Worm (Caenorhabditis elegans): Measurements from ENCODE around the gene srh-1.

Gene srh-1

DNA sequence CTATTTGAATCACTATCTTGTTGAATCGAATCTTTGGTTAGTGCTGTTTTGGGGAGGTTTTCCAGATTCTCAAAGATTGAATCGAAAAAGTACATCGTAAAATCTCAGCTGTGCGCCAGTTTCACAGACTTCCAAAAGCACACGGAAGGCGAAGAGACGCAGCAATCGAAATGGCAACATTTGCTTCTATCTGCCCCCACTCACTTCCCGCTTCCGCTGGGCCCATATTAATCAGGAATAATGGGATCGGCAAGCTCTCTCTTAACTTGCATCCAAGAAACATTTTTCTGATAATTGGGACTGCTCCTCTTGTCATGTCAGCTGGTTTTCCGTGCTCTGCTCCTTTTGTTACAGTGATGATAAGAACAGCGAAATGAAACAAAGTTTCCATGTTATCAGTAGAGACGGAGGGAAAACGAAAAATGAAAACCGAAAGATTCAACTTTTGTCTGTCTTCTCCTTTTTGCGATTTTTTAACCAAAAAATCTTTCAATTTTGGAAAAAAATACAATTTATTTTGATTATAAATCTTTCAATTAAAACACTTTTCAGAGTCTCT lies 49.9 kb downstream of the srh-1 start:
- TF ChIP-seq ctbp-1 (GFP tag; IDR thresholded peaks at IDR 0.05): no peak
- peak; percentile 6; the same call in 1 of the 2 replicates for TF ChIP-seq egl-43 (GFP tag; IDR thresholded peaks at IDR 0.05)
- no peak for TF ChIP-seq nhr-41 (GFP tag; IDR thresholded peaks at IDR 0.05)
- TF ChIP-seq hlh-30 (tag; optimal IDR thresholded peaks at IDR 0.05; ENCODE audit: insufficient read depth): peak; percentile 27
- no peak for TF ChIP-seq Y48G9A.11 (GFP tag; IDR thresholded peaks at IDR 0.05)
- no peak for TF ChIP-seq nhr-76 (tag; optimal IDR thresholded peaks at IDR 0.05)
- TF ChIP-seq saeg-2 (GFP tag; IDR thresholded peaks at IDR 0.05): no peak
- no peak for TF ChIP-seq tag-97 (GFP tag; IDR thresholded peaks at IDR 0.05)
- TF ChIP-seq daf-16 (GFP tag; optimal IDR thresholded peaks at IDR 0.05): no peak
- TF ChIP-seq daf-16 (tag; optimal IDR thresholded peaks at IDR 0.05): peak; percentile 42
- no peak for TF ChIP-seq R02D3.7 (tag; optimal IDR thresholded peaks at IDR 0.05)
- no peak for TF ChIP-seq hmg-1.1 (GFP tag; IDR thresholded peaks at IDR 0.05)
- TF ChIP-seq hlh-11 (tag; optimal IDR thresholded peaks at IDR 0.05): peak; percentile 85
- TF ChIP-seq gei-8 (GFP tag; optimal IDR thresholded peaks at IDR 0.05): no peak
- no peak for TF ChIP-seq D1046.2 (GFP tag; IDR thresholded peaks at IDR 0.05)
- no peak for TF ChIP-seq arid-1 (GFP tag; conservative IDR thresholded peaks at IDR 0.05)
- peak in 1 of 2 experiments; percentile 15 for TF ChIP-seq mdl-1 (tag; optimal IDR thresholded peaks at IDR 0.05)
- peak; percentile 74 for TF ChIP-seq nhr-28 (tag; optimal IDR thresholded peaks at IDR 0.05)
- TF ChIP-seq mxl-3 (GFP tag; optimal IDR thresholded peaks at IDR 0.05): no peak
- TF ChIP-seq ZK546.5 (tag; optimal IDR thresholded peaks at IDR 0.05): no peak
- TF ChIP-seq lsy-2 (tag; optimal IDR thresholded peaks at IDR 0.05): peak in 1 of 2 experiments; percentile 3
- TF ChIP-seq madf-9 (GFP tag; conservative IDR thresholded peaks at IDR 0.05): no peak
- no peak for TF ChIP-seq ceh-32 (tag; optimal IDR thresholded peaks at IDR 0.05; ENCODE audit: poor library complexity)
- no peak for TF ChIP-seq fos-1 (tag; optimal IDR thresholded peaks at IDR 0.05)
- peak in 1 of 2 experiments; percentile 36 for TF ChIP-seq unc-62 (GFP tag; optimal IDR thresholded peaks at IDR 0.05 in 1 of 2)
- no peak for TF ChIP-seq unc-62 (tag; optimal IDR thresholded peaks at IDR 0.05)
- no peak for TF ChIP-seq tra-1 (GFP tag; IDR thresholded peaks at IDR 0.05)
- TF ChIP-seq cey-2 (tag; optimal IDR thresholded peaks at IDR 0.05; ENCODE audit: borderline replicate concordance, insufficient read depth): no peak
- no peak for TF ChIP-seq spr-3 (GFP tag; optimal IDR thresholded peaks at IDR 0.05)
- TF ChIP-seq zfp-2 (tag; optimal IDR thresholded peaks at IDR 0.05): no peak
- TF ChIP-seq mep-1 (tag; optimal IDR thresholded peaks at IDR 0.05): peak; percentile 12
- no peak for TF ChIP-seq snpc-4 (tag; optimal IDR thresholded peaks at IDR 0.05)
- no peak for TF ChIP-seq zag-1 (tag; optimal IDR thresholded peaks at IDR 0.05)
- peak; percentile 82 for TF ChIP-seq pqm-1 (tag; optimal IDR thresholded peaks at IDR 0.05)
- TF ChIP-seq lir-3 (tag; optimal IDR thresholded peaks at IDR 0.05): no peak
- no peak for TF ChIP-seq lin-29 (GFP tag; IDR thresholded peaks at IDR 0.05)
- TF ChIP-seq ces-1 (GFP tag; optimal IDR thresholded peaks at IDR 0.05): no peak
- no peak for TF ChIP-seq daf-12 (tag; optimal IDR thresholded peaks at IDR 0.05)
- no peak for TF ChIP-seq unc-39 (tag; optimal IDR thresholded peaks at IDR 0.05)
- no peak for TF ChIP-seq pha-4 (GFP tag; IDR thresholded peaks at IDR 0.05)
- no peak for TF ChIP-seq pha-4 (tag; optimal IDR thresholded peaks at IDR 0.05)
- TF ChIP-seq ztf-11 (tag; optimal IDR thresholded peaks at IDR 0.05): no peak
- TF ChIP-seq Y105C5A.15 (GFP tag; IDR thresholded peaks at IDR 0.05): no peak
- TF ChIP-seq madf-5 (GFP tag; IDR thresholded peaks at IDR 0.05): no peak
- no peak for TF ChIP-seq ceh-44 (GFP tag; IDR thresholded peaks at IDR 0.05)
- TF ChIP-seq dve-1 (tag; optimal IDR thresholded peaks at IDR 0.05; ENCODE audit: insufficient read depth): peak; percentile 33
- 0 out of 2 replicates have a peak, but pooled peaks have one; percentile 18 for TF ChIP-seq lin-1 (GFP tag; IDR thresholded peaks at IDR 0.05)
- TF ChIP-seq mxl-2 (GFP tag; conservative IDR thresholded peaks at IDR 0.05): no peak
- no peak for TF ChIP-seq aly-2 (tag; optimal IDR thresholded peaks at IDR 0.05)
- no peak for TF ChIP-seq zip-11 (GFP tag; IDR thresholded peaks at IDR 0.05)
- peak; percentile 35 for TF ChIP-seq ama-1 (optimal IDR thresholded peaks at IDR 0.05)
- TF ChIP-seq dmd-6 (GFP tag; IDR thresholded peaks at IDR 0.05): peak; percentile 78

Measured in whole organism, L4 larva.